Worm (Caenorhabditis elegans) whole organism, late embryonic: ENCODE data around the gene brd-1.

Experiments used
- C38D4.7 ChIP-seq: fragments of 200-800 bp; sonication (Bioruptor generic); optimal IDR thresholded peaks from 2 replicates; lab custom pipeline; 2018; ENCODE audit warnings: mild to moderate bottlenecking, missing genetic modification characterization, moderate library complexity, missing compliant biosample characterization
- ceh-6 ChIP-seq: fragments of 200-800 bp; sonication (Bioruptor generic); optimal IDR thresholded peaks from 2 replicates; lab custom pipeline; 2018; ENCODE audit warnings: mild to moderate bottlenecking, missing genetic modification characterization, missing compliant biosample characterization
- ceh-9 ChIP-seq: sonication (generic microtip); optimal IDR thresholded peaks from 2 replicates; lab custom pipeline; 2016; ENCODE audit warnings: mild to moderate bottlenecking, missing genetic modification characterization, inconsistent platforms, missing compliant biosample characterization
- dve-1 ChIP-seq: sonication (generic microtip); optimal IDR thresholded peaks from 2 replicates; lab custom pipeline; 2017; ENCODE audit warnings: antibody characterized with exemption, mild to moderate bottlenecking, missing genetic modification characterization, missing compliant biosample characterization
- fkh-10 ChIP-seq: fragments of 150-350 bp; optimal IDR thresholded peaks from 2 replicates; lab custom pipeline; 2014; ENCODE audit warnings: missing biosample characterization, missing genetic modification reagents, missing genetic modification characterization
- hlh-13 ChIP-seq: fragments of 200-800 bp; sonication (Bioruptor generic); optimal IDR thresholded peaks from 2 replicates; lab custom pipeline; 2018; ENCODE audit warnings: mild to moderate bottlenecking, missing genetic modification characterization, missing compliant biosample characterization
- hlh-8 ChIP-seq: sonication (generic microtip); optimal IDR thresholded peaks from 2 replicates; lab custom pipeline; 2016; ENCODE audit warnings: missing genotype, missing genetic modification characterization, missing compliant biosample characterization
- nhr-11 ChIP-seq: fragments of 150-350 bp; optimal IDR thresholded peaks from 2 replicates; lab custom pipeline; 2014; ENCODE audit warnings: missing biosample characterization, missing genetic modification characterization
- pha-4 ChIP-seq: fragments of 150-350 bp; optimal IDR thresholded peaks from 2 replicates; lab custom pipeline; 2018; ENCODE audit warnings: missing biosample characterization, missing genetic modification reagents, missing genetic modification characterization
- sox-4 ChIP-seq: sonication (generic microtip); optimal IDR thresholded peaks from 2 replicates; lab custom pipeline; 2017; ENCODE audit warnings: mild to moderate bottlenecking, missing genetic modification characterization, inconsistent platforms, missing compliant biosample characterization
- syd-9 ChIP-seq: sonication (generic microtip); optimal IDR thresholded peaks from 2 replicates; lab custom pipeline; 2016; ENCODE audit warnings: mild to moderate bottlenecking, missing genetic modification characterization, moderate library complexity, missing compliant biosample characterization
- unc-3 ChIP-seq, 2 experiments: fragments of 200-800 bp in 1 of 2; sonication (Bioruptor generic) in 1 of 2; sonication (generic microtip) in 1 of 2; conservative IDR thresholded peaks in 1 of 2; optimal IDR thresholded peaks in 1 of 2; 2 replicates each; pipeline versions ENCODE4 v1.3.6 to Lab custom; 2016 to 2022; ENCODE audit warnings: missing compliant biosample characterization in 2 of 2, missing genetic modification characterization in 2 of 2, missing genetic modification reagents in 1 of 2
- unc-42 ChIP-seq: sonication (generic microtip); optimal IDR thresholded peaks from 2 replicates; lab custom pipeline; 2016; ENCODE audit warnings: missing genotype, missing genetic modification characterization, missing compliant biosample characterization

ce11 chrIII:6871067-6871466 is 18.2 kb downstream of the brd-1 start:
- TF ChIP-seq nhr-11 (tag; lab: Kevin White, UChicago) (no peak), C38D4.7 (GFP tag; lab: Kevin White, UChicago) (no peak), ceh-6 (GFP tag; lab: Kevin White, UChicago) (no peak), unc-42 (tag; lab: Kevin White, UChicago) (no peak), syd-9 (no peak), dve-1 (tag; lab: Kevin White, UChicago) (no peak), fkh-10 (GFP tag; lab: Kevin White, UChicago) (no peak), hlh-13 (no peak), sox-4 (tag; lab: Kevin White, UChicago) (no peak), ceh-9 (tag; lab: Kevin White, UChicago) (no peak), hlh-8 (tag; lab: Kevin White, UChicago) (no peak), unc-3 (GFP tag; conservative IDR thresholded peaks at IDR 0.05; lab: Robert Waterston, UW) (no peak), unc-3 (tag; optimal IDR thresholded peaks at IDR 0.05; lab: Kevin White, UChicago) (no peak), pha-4 (tag; lab: Kevin White, UChicago) (no peak)
